Worm (Caenorhabditis elegans): ENCODE measurements around the gene clpf-1.

DNA sequence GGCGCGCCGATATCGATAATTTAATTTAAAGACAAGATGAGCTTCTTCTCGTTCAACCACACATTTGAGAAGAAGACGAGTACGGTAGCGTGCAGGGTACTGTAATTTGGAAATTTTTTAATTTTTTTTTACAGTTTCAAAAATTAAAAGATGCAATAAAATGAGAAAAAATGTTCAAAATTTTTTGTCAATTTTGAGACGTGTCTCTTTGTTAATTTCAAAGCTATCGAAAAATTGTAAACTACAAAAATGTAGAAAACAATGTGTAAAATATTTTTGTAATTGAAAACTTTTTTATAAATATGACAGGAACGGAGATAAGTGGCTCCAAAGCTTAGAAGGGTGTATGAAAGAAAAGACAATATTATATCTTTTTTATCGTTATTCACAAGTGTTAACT lies 33.8 kb downstream of the clpf-1 start, which contains the start of gene K01A11.1:
- no peak for TF ChIP-seq ref-1 (GFP tag; conservative IDR thresholded peaks at IDR 0.05)
- no peak for TF ChIP-seq T22C8.4 (GFP tag; IDR thresholded peaks at IDR 0.05)
- no peak for TF ChIP-seq flt-1 (GFP tag; IDR thresholded peaks at IDR 0.05)
- TF ChIP-seq ztf-29 (GFP tag; IDR thresholded peaks at IDR 0.05) = no peak
- no peak for TF ChIP-seq med-1 (GFP tag; optimal IDR thresholded peaks at IDR 0.05; ENCODE audit: insufficient read depth)
- TF ChIP-seq tab-1 (GFP tag; IDR thresholded peaks at IDR 0.05) = no peak

Measured in whole organism, midembryonic.